Worm (Caenorhabditis elegans): ENCODE data around the gene rpl-6.

The rpl-6 gene

DNA sequence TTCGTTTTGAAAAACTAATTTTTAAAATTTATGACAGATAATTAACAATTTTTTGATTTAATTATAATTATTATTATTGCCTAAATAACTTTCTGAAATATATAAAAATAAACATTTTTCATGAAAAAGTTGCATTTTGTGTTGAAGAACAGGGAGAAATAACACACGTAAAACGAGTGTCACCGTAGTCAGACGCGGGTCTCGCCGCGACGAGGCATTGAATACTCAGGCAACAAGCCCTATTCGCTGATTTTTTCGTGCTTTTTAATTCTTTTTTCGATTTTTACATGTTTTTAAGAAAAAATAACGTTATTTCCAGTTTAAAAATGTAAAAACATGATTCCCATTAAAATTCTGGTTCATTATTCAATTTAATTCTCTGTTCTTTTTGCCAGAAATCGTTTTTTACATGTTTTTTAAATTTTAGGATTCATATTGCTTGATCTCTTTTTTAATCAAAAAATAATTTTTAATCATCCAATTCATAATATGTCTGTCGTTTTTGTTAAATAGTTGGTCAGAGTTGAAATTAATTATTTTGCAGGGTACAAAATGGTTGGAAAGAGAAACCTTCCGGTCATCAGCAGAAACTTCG is at the start of gene rpl-6:
Gene rpl-6, plus strand, starts transcription at position 545 of the 595 bp plus-strand sequence.
- TF ChIP-seq flt-1 (GFP tag; IDR thresholded peaks at IDR 0.05) (0 out of 2 replicates have a peak, but pooled peaks have one; percentile 13), ztf-29 (GFP tag; IDR thresholded peaks at IDR 0.05) (peak; percentile 61; the same call in 1 of the 2 replicates), klf-2 (GFP tag; conservative IDR thresholded peaks at IDR 0.05) (no peak), cog-1 (tag; optimal IDR thresholded peaks at IDR 0.05) (peak; percentile 66), ztf-23 (GFP tag; IDR thresholded peaks at IDR 0.05) (0 out of 2 replicates have a peak, but pooled peaks have one; percentile 28)

DNA sequence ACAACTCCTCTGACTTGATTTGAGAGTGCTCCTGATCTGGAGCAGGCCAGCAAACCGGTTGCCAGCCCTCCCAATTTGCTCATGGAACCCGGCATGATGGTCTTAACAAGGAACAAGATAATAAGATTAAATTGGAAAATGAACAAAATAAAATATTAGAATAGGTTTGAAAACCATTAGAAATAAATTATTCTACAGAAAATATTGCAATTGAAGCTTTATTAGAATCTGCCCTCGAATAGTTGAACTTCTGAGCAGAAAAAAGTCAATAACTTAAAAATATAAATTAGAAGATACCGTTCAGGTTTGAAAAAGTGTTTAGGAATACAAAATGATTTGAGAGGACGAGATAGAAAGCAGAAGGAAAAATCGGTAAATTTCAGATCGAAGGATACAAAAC is 49.5 kb upstream of the rpl-6 start, which contains the start of gene nuo-4:
Gene nuo-4, minus strand, starts transcription at position 101 of the 400 bp plus-strand sequence.
- TF ChIP-seq tab-1 (GFP tag; IDR thresholded peaks at IDR 0.05) (no peak), flt-1 (GFP tag; IDR thresholded peaks at IDR 0.05) (0 out of 2 replicates have a peak, but pooled peaks have one; percentile 38)

DNA sequence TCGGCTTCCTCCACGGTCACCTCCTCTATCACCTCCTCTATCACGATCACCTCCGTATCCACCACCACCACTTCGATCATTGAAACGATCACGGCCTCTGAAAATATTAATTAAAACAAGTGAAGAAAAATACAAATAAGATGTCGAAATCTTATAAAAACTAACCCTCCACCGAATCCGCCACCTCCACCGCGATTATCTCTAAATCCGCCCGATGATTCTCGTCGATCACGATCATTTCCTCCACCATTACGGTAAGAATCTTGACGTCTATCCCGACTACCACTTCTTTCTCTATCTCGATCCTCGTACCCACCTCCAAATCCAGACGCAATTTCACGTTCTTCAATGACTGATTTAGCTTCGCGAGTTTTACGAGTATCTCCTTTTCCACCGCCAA is 49.0 kb upstream of the rpl-6 start:
- no peak for TF ChIP-seq ztf-29 (GFP tag; IDR thresholded peaks at IDR 0.05)

DNA sequence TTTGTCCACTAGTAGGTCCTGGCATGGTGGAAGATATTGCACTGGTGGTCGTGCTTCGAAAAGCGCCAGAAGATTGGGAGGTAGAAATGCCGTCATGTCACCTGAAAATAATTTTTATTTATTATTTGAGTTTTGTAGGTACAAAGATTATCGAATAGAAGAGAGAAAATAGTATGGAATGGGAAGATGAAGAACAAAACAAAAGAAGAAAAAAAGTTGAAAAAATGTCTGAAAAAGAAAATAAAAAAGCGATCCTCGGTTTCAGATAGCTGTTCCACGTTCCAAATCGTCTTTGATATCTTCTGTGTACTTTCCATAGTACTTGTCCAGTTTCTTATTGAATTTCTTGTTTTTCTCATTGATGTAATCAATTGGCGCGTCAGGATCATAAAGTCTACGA is 47.2 kb upstream of the rpl-6 start, which contains the start of gene rnp-7:
Gene rnp-7, minus strand, starts transcription at position 101 of the 400 bp plus-strand sequence.
- no peak for TF ChIP-seq cog-1 (tag; optimal IDR thresholded peaks at IDR 0.05)
- no peak for TF ChIP-seq T22C8.4 (GFP tag; IDR thresholded peaks at IDR 0.05)
- no peak for TF ChIP-seq flt-1 (GFP tag; IDR thresholded peaks at IDR 0.05)
- TF ChIP-seq ztf-29 (GFP tag; IDR thresholded peaks at IDR 0.05): no peak
- no peak for TF ChIP-seq ref-1 (GFP tag; conservative IDR thresholded peaks at IDR 0.05)
- no peak for TF ChIP-seq klf-2 (GFP tag; conservative IDR thresholded peaks at IDR 0.05)
- no peak for TF ChIP-seq ztf-23 (GFP tag; IDR thresholded peaks at IDR 0.05)

DNA sequence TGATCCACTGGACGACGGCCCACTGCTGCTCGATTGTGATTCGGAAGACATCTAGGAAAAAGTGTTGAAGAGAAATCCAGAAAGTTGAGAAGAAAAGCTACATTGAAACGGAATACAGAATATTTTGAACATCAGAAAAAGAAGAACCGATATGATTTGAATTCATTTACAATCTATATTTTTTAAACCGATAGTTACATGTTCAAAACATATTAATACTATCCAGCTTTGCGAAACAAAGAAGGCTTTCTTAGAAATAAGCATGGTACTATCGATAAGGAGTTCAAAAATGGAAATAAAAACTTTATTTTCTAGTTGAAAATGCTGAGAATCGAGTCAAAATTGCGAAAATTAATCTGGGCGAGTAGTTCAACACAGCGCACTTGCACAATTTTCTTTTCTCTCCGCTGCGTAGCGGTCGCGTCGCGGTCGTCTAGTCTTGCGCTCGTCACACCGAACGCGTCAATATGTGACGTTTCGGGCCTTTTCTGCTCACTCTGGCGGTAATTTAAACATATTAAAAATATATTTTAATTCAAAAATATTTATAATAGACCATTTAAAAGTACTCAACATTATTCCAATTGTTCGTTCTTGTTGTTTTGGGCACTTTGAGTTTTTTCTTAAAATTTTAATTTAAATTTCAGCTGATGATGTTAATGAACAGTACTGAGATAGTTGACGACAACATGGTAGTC is 46.0 kb upstream of the rpl-6 start, which contains the start of the genes syf-2 and K04G7.1:
Gene syf-2, minus strand, starts transcription at position 51 of the 698 bp plus-strand sequence.
Gene K04G7.1, plus strand, starts transcription at position 648 of the 698 bp plus-strand sequence.
- TF ChIP-seq klf-2 (GFP tag; conservative IDR thresholded peaks at IDR 0.05) (no peak), ztf-23 (GFP tag; IDR thresholded peaks at IDR 0.05) (peak; percentile 67; the same call in 1 of the 2 replicates), cog-1 (tag; optimal IDR thresholded peaks at IDR 0.05) (peak; percentile 75)

DNA sequence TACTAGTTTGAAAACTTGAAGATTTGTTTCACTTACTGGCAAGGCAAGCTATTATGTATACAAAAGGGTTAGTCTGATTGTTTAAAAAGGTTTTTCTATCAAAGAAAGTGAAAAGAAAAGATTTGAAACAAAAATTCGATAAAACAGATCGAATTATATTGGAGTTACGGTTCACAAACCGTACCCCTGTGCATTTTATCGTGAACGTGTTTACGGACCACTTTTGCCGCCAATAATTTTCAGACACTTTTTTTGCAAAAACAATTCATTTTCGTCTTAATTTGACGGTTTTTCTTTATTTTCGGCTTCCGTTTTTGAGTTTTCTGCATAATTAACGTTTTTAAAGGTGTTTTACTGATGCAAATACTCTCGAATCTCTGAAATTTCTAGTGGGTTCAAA is 43.0 kb upstream of the rpl-6 start:
- TF ChIP-seq flt-1 (GFP tag; IDR thresholded peaks at IDR 0.05) (no peak), cog-1 (tag; optimal IDR thresholded peaks at IDR 0.05) (no peak), ref-1 (GFP tag; conservative IDR thresholded peaks at IDR 0.05) (no peak), med-1 (GFP tag; optimal IDR thresholded peaks at IDR 0.05; ENCODE audit: insufficient read depth) (no peak), tab-1 (GFP tag; IDR thresholded peaks at IDR 0.05) (no peak), ztf-23 (GFP tag; IDR thresholded peaks at IDR 0.05) (no peak), klf-2 (GFP tag; conservative IDR thresholded peaks at IDR 0.05) (no peak), T22C8.4 (GFP tag; IDR thresholded peaks at IDR 0.05) (no peak), ztf-29 (GFP tag; IDR thresholded peaks at IDR 0.05) (no peak)

DNA sequence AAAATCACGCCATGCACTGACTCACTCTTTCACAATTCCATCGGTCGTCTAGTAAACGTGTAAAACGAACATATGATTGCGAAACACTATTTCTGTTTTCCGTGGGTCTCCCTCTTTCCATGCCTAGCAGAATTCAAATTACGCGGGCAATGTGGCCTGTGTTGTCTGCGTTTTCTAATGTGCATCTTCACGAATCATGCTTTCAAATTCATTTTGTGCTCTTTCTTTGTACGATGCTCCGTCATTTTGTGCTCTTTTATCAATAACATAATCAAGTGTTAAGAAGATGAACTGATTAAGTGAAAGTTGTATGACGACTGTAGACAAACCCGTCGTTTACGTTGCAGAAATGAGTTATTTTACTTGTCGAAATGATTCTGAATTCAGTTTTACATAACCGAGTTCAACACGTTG is 42.4 kb upstream of the rpl-6 start:
- TF ChIP-seq T22C8.4 (GFP tag; IDR thresholded peaks at IDR 0.05) (no peak), cog-1 (tag; optimal IDR thresholded peaks at IDR 0.05) (no peak), ref-1 (GFP tag; conservative IDR thresholded peaks at IDR 0.05) (no peak), ztf-29 (GFP tag; IDR thresholded peaks at IDR 0.05) (no peak), tab-1 (GFP tag; IDR thresholded peaks at IDR 0.05) (no peak), med-1 (GFP tag; optimal IDR thresholded peaks at IDR 0.05; ENCODE audit: insufficient read depth) (no peak), ztf-23 (GFP tag; IDR thresholded peaks at IDR 0.05) (no peak), flt-1 (GFP tag; IDR thresholded peaks at IDR 0.05) (no peak), klf-2 (GFP tag; conservative IDR thresholded peaks at IDR 0.05) (no peak)

DNA sequence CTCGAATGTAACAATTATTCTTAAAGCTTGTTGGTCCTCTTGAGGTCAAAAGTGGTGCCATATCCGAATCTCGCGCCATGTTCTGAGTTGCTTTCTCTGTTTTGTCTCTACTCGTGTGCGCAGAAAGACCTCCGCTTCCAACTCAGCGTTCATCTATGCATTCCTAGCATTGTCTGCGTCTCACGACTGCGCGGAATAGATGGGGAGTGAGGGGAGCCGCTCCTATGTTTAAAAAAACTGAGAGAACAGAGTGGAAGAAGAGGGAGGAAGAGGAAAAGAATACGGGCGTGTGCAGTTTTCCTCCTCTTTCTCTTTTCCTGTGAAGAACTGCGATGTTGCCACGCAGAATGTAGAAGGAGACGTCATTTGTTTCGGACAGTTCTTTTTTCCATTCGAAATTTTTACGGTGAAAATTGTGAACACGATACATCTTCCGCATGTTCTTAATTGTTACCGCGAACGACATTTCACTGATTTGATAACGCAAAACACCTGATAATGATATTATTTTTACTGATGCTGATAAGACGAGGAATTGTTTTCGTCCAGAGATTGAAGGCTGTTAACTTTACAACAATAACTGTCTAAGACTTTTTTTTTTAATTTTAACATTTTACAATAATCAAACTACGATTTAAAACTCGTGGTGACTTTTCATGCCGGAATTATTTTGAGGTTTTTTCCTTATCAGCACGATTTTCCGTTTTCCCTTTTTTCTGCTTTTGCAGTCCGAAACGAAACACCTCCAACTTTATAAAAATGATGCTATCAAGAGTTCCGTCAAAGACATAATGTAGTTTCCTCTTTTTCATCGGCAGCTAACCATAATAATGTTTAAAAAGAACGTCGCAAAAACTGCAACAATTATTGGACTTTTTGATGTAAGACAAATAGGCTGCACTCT is 41.3 kb upstream of the rpl-6 start:
- TF ChIP-seq cog-1 (tag; optimal IDR thresholded peaks at IDR 0.05) (no peak), med-1 (GFP tag; optimal IDR thresholded peaks at IDR 0.05; ENCODE audit: insufficient read depth) (no peak), ztf-29 (GFP tag; IDR thresholded peaks at IDR 0.05) (no peak), tab-1 (GFP tag; IDR thresholded peaks at IDR 0.05) (no peak), flt-1 (GFP tag; IDR thresholded peaks at IDR 0.05) (no peak), T22C8.4 (GFP tag; IDR thresholded peaks at IDR 0.05) (no peak), ref-1 (GFP tag; conservative IDR thresholded peaks at IDR 0.05) (no peak), klf-2 (GFP tag; conservative IDR thresholded peaks at IDR 0.05) (no peak), ztf-23 (GFP tag; IDR thresholded peaks at IDR 0.05) (no peak)

DNA sequence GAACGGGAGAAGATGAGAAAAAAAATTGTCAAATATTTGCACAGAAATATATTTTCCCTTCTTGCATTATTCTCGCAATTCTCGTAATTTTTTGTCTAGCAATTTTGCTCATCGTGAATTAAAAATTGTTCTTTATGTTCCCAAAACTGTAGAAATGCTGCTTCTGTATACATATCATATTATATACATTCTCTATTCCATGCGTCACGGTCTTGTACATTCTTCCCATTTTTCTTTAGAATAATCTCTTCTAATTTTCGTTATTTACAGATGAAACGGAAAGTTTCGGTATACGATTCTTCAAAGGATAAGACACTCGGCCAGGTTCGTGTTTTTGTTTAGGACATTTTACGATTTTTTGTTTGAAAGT is 40.7 kb upstream of the rpl-6 start, which contains the start of gene acs-4:
Gene acs-4, plus strand, starts transcription at position 271 of the 370 bp plus-strand sequence.
- TF ChIP-seq ref-1 (GFP tag; conservative IDR thresholded peaks at IDR 0.05) (no peak), ztf-29 (GFP tag; IDR thresholded peaks at IDR 0.05) (no peak), flt-1 (GFP tag; IDR thresholded peaks at IDR 0.05) (no peak), ztf-23 (GFP tag; IDR thresholded peaks at IDR 0.05) (no peak), med-1 (GFP tag; optimal IDR thresholded peaks at IDR 0.05; ENCODE audit: insufficient read depth) (no peak), cog-1 (tag; optimal IDR thresholded peaks at IDR 0.05) (no peak), tab-1 (GFP tag; IDR thresholded peaks at IDR 0.05) (no peak), klf-2 (GFP tag; conservative IDR thresholded peaks at IDR 0.05) (no peak), T22C8.4 (GFP tag; IDR thresholded peaks at IDR 0.05) (no peak)
